Fruit fly (Drosophila melanogaster) Kc167 (cell line): ENCODE measurements around the gene CycT.

ENCODE experiments used
- Myc ChIP-seq: fragments of >200 bp; optimal IDR thresholded peaks from 2 replicates; lab custom pipeline; 2017; ENCODE audit warnings: missing external identifiers
- Sin3A ChIP-seq: fragments of >200 bp; optimal IDR thresholded peaks from 2 replicates; lab custom pipeline; 2018; ENCODE audit warnings: missing external identifiers
- h ChIP-seq: fragments of >200 bp; optimal IDR thresholded peaks from 3 replicates; lab custom pipeline; 2018; ENCODE audit warnings: missing external identifiers
- insv ChIP-seq: fragments of >200 bp; optimal IDR thresholded peaks from 3 replicates; lab custom pipeline; 2018; ENCODE audit warnings: missing external identifiers
- psq ChIP-seq: fragments of >200 bp; optimal IDR thresholded peaks from 2 replicates; lab custom pipeline; 2017; ENCODE audit warnings: missing external identifiers
- ttk ChIP-seq: sonication (Bioruptor generic); optimal IDR thresholded peaks from 2 replicates; lab custom pipeline; 2017; ENCODE audit warnings: missing external identifiers

CycT gene

DNA sequence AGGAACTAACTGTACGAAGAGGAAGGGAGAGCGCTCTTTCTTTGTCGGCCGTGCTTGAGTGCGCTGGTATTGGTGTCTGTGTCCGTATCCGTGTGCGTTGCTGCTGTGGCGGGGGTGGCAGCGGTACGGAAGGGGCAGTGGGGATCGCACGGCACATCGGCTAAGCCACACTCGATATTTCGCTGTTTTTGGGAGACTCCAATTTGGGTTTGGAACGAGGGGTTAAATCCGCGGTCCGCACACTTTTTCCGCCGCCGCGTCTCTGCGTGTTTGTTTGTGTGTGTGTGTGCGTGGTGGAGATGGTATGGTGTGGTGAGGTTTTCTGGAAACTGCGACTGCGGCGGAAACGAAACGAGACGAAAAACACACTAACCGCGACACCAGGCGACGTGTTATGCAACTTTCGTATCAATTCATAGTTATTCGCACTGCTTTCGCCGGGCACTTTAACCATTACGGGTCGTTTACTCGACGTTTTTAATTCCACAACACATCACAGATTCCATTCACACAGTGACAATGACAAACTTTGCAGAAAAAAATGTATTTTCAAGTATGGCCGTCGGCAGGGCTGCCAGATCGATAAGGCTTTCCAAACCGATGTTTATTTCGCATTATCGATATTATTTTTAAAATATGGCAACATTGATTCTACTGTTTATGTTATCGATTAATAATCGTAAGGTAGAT lies at the start of gene CycT:
CycT (minus strand) TSS at position 574 of the 690 bp plus-strand sequence.
- TF ChIP-seq h (no peak), Myc (lab: Kevin White, UChicago) (no peak), ttk (lab: Kevin White, UChicago) (no peak)

DNA sequence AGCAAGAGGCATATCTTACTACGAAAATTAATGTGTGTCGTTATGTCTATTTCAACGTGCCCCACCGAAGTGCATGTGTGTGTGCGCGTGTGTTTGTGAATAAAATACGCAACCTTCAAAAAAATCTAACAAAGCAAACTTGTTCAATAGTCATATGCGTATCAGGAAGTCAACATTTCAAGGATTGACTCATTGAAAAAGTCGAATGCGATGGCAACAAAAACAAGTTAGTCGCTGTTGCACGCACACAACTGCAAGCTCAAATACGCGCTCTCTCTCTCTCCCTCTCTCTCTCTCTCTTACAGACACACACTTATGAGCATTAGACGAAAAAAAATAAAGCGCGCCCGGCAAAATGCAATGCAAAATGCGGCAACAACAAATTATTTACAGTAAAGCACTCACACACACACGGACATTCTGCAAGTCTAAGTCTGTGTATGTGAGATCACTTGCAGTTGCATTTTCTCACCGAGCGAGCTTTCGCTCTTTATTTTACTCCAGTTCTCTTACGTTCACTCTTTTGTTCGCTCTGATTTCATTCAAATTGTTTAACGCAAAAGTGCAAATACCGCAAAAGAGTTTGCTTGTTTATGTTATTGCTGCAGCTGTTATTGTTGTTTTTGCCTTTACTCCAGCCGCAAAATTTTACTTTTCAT lies 49.2 kb upstream of the CycT start:
- TF ChIP-seq Myc (lab: Kevin White, UChicago), result no peak
- no peak for TF ChIP-seq h
- no peak for TF ChIP-seq Sin3A (lab: Kevin White, UChicago)
- TF ChIP-seq insv (lab: Kevin White, UChicago), result no peak

DNA sequence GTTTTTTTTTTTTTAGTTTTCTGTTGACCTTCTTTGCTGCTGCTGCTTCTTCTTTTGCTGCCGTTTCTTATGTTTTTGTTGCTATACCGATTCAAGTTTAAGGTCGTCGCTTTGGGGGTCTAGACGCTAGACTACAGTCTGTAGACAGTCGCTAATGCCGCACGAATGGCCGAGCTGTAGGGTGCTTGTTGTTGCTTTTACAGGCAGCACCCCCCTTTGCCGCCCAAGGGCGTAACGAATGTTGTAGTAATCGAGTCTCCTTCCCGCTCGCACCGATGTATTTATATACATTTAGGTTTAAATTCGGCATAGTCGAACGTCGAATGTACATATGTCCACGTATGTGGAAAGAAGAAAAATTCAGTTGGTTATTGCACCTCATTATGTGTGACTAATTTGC lies 47.3 kb upstream of the CycT start:
- TF ChIP-seq Myc (lab: Kevin White, UChicago), result no peak
- TF ChIP-seq ttk (lab: Kevin White, UChicago), result no peak
- TF ChIP-seq h, result no peak
- TF ChIP-seq Sin3A (lab: Kevin White, UChicago), result no peak
- no peak for TF ChIP-seq insv (lab: Kevin White, UChicago)
- no peak for TF ChIP-seq psq

DNA sequence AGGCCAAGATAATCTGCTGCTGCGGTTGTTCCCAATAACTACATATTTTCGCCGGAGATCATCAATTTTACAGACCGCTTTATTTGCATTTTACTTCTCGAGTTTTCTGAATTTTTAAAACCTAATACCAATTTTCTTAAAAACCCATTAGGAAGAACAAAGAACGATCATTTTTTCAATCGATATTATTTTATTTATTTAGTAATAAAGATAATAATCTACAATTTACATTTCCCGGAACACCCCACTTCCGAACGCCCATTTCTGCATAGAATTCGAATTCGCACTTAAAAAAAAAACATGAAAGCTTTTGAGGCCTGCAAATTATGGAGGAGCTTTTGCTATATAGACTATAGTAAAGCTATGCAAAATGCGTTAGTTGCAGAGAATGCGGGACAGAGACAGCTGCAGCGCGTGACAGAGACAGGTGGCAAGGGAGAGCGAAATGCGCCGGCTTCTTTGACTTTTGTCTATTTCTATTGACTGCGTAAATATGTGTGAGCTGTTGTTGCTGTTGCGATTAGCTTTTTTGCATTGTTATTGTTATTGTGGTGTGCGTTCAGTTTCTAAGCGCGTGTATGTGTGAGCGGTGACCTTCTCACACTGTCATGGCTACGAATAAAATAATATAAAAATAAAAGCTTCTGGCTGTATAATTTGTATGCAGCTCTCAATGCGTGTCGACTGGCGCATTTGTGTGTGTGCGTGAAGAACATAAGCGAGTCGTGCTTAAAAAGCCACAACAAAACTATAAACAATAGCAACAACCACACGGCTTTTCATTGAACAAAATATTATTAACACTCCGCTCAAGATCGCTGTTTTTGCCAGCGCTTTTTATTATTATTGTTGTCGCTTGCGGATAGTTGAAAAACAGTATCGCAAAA lies 46.2 kb upstream of the CycT start:
- no peak for TF ChIP-seq Myc (lab: Kevin White, UChicago)
- TF ChIP-seq h, result no peak
- TF ChIP-seq ttk (lab: Kevin White, UChicago), result no peak
- no peak for TF ChIP-seq insv (lab: Kevin White, UChicago)
- TF ChIP-seq psq, result no peak
- TF ChIP-seq Sin3A (lab: Kevin White, UChicago), result no peak

DNA sequence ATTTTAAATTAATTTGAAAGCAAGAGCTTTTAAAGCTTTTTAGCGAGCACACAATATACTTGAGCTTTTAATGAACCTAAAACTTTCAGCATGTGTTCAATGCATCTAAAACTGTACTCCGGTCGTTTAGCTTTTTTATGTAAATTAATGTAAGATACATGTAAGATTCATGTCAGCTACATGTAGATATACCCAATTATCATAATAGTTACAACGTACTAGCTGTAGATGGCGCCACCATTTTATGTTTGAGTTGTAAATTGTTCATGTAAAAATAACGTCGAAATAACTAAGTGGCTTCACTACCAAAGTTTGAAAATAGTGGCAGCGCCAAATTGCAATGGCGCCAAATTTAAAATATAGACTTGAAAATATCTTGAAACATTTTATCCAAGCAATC lies 39.3 kb upstream of the CycT start:
- TF ChIP-seq Myc (lab: Kevin White, UChicago) (no peak), ttk (lab: Kevin White, UChicago) (no peak), Sin3A (lab: Kevin White, UChicago) (no peak), h (no peak), insv (lab: Kevin White, UChicago) (no peak), psq (no peak)

DNA sequence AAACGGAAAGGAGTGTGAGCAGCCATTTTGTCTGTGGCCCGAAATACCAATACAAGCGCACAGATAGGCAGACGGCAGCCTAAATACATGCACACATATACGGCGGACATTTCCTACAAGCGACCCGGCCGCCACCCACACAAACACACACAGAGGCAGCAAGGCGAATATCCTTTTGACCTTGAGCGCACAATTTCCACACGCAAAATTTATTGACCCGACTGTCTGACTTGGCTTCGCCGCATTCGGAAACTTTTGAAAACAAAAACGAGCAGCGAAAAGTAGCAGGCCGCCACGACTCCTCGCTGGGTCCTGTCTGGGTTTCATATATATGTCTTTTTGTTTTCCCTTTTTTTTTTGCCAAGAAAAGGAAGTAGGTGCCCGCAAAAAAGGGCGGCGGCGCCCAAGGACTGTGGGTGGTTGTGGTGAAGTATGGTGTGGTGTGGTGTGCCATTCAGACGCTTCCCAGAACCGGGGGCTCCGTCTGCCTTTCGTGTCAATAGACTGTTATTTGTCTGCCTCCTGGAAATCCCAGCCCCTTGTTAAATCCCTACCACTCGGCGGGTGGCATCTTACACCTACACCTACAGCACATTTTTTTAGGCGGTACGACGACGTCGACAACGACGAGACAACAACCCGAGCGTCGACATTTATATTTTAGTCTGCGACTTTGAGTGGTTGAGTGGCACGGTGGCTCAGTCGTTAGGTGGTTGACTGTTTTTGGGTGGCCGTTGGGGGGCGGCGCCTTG lies 38.4 kb upstream of the CycT start:
- TF ChIP-seq ttk (lab: Kevin White, UChicago) (no peak), psq (no peak), Myc (lab: Kevin White, UChicago) (no peak), Sin3A (lab: Kevin White, UChicago) (no peak), insv (lab: Kevin White, UChicago) (no peak), h (no peak)

DNA sequence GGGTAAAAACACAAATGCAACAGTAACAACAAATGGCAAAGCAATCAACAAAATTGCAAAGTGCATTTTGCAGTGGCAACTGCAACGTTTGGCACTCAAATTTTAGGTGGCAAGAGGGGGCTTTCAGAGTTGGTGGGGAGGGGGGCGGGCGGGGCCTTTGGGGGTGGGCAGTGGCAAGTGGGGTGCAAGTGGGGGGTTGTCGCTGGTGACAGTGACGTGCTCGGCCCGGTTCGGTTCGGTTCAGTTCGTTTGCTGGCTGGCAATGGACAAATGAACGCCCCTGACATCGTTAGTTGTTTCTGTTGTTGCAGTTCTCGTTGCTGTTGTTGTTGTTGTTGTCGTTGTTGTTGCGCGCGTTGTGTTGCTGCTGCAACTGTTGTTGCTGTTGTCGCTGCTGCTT lies 35.6 kb upstream of the CycT start:
- TF ChIP-seq Myc (lab: Kevin White, UChicago), result no peak
- TF ChIP-seq psq, result no peak
- TF ChIP-seq insv (lab: Kevin White, UChicago), result no peak
- no peak for TF ChIP-seq ttk (lab: Kevin White, UChicago)
- no peak for TF ChIP-seq Sin3A (lab: Kevin White, UChicago)
- no peak for TF ChIP-seq h

DNA sequence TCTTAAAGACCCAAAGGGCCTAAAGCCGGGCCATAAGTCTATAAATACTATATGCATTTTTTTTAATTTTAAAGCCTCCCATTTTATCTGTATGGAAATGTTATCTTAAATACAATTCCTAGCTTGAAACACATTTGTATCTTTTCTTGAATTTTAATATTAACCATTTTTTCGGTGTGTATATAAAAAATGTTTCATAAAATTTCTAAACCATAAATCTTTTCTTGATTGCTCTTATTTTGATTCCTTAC lies 33.6 kb upstream of the CycT start:
- no peak for TF ChIP-seq Myc (lab: Kevin White, UChicago)
- no peak for TF ChIP-seq h
- no peak for TF ChIP-seq psq
- TF ChIP-seq ttk (lab: Kevin White, UChicago), result no peak
- no peak for TF ChIP-seq insv (lab: Kevin White, UChicago)
- TF ChIP-seq Sin3A (lab: Kevin White, UChicago), result no peak

DNA sequence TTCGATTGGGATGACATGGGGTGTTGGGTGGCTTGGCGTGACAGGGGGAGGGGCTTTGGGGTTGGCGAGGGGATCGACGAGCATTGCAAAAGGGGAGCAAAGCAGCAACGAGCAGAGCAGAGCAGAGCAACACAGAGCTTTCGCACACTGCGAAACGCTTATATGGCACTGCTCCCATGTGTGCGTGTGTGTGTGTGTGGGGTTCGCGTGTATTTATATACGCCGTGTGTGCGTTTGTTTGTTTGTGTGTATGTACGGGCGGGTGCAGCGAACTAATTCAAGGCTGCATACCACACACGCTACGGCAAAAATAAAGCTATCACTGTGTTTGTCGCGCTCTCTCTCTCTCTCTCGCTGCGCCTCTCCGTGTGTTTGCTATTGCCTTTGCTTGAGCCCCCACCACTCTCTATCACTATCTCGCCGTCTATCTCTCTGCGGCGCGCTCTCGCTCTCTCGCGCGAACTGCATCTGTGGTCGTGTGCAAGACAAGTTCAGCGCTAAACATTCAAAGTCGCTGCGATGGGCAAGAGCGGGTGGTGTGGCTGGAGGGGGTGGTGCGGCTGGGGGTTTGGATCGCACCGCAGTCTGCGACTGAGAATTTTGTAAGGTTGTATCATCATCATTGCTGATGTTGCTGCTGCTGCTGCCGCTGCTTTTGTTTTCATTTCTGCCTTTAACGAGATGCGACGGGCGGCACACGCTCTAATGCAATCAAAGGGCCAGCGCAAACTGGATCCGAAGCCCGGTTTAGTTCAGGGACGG lies 33.0 kb upstream of the CycT start:
- TF ChIP-seq ttk (lab: Kevin White, UChicago) (no peak), insv (lab: Kevin White, UChicago) (peak; percentile 16)

DNA sequence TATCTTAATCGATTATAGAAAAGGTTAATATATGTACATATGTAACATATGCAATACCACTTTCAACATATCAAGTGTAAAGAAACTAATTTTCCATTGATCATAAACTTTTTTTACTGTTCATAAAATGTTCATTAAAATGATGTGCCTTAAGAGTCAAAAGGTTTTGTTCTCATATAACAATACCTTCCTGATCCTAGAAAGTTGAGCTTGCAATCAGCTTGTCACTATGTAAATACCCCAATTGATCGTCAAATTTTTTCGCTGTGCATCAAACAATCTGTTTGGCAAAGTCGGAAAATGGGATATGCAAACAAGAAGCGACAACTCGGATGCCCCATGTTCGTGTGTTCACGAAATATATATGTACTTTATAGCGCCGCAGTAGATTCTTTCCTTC lies 32.5 kb upstream of the CycT start:
- no peak for TF ChIP-seq h
- TF ChIP-seq insv (lab: Kevin White, UChicago), result no peak
- TF ChIP-seq ttk (lab: Kevin White, UChicago), result no peak
- TF ChIP-seq Myc (lab: Kevin White, UChicago), result no peak
- no peak for TF ChIP-seq Sin3A (lab: Kevin White, UChicago)
- TF ChIP-seq psq, result no peak

DNA sequence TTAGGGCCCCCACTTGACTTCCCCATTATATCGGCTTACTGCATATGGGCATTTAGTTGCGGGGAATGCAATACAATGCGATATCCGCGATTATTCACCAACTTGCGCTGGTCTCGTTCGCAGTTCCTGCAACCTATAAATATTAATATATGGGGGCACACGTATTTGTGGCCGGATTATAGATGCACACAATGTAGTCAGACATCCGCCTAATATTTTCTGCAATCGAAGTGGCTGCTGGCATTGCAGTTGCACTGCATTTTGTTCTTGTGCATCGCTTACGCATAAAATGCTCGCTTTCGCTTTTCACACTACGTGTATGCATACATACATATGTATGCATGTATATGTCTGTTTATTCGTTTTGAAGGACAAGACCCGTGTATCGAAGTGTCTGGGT lies 31.1 kb upstream of the CycT start:
- TF ChIP-seq ttk (lab: Kevin White, UChicago) (no peak), Myc (lab: Kevin White, UChicago) (no peak), Sin3A (lab: Kevin White, UChicago) (no peak), psq (no peak), h (no peak), insv (lab: Kevin White, UChicago) (no peak)
